Fruit fly (Drosophila melanogaster) whole organism, larva: ENCODE measurements around the gene Cand1.

Source experiments
- noc ChIP-seq: fragments of 200-800 bp; sonication (Bioruptor generic); optimal IDR thresholded peaks from 3 replicates; lab custom pipeline; 2019; ENCODE audit warnings: missing biosample characterization, mild to moderate bottlenecking, missing genetic modification characterization, moderate library complexity

Gene Cand1

dm6 chr2L:10310614-10311382 is 51.7 kb downstream of the Cand1 start, which contains the start of gene Cdk5alpha:
TSS of gene Cdk5alpha (minus strand) at chr2L:10310956.
- TF ChIP-seq noc (tag; lab: Kevin White, UChicago): no peak
